Worm (Caenorhabditis elegans): ENCODE measurements around the gene rpb-9.

DNA sequence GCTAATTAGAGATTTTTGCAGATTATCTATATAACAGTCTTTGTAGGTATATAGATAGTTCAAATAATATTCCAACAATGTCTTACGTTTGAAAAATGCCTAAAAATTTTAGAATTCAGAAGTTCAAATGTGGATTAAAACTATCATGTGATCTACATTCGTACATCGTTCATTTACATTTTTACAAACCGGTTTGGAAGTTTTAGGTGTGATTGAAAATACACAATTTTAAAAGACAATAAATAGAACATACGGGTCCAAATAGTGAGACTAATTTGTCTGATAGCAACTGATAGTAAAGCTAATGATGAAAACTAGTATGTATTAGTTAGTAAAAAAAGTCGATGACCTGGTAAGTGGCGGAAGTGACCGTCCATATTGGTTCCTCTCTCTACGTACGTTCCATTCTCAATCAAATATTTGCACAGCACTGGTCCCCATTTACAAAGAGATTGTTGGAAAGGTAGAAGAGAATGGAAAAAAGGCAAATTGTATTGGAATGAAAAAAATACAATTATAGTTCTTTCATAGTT is 29.3 kb upstream of the rpb-9 start:
- TF ChIP-seq hsf-1 (GFP tag; IDR thresholded peaks at IDR 0.05) (no peak), mes-4 (tag; optimal IDR thresholded peaks at IDR 0.05) (no peak), zim-3 (tag; optimal IDR thresholded peaks at IDR 0.05) (no peak), hlh-26 (GFP tag; conservative IDR thresholded peaks at IDR 0.05) (no peak), ceh-79 (tag; optimal IDR thresholded peaks at IDR 0.05) (no peak), hrde-1 (tag; optimal IDR thresholded peaks at IDR 0.05; ENCODE audit: borderline replicate concordance) (no peak), attf-6 (GFP tag; IDR thresholded peaks at IDR 0.05) (no peak), ceh-27 (GFP tag; optimal IDR thresholded peaks at IDR 0.05) (no peak), egrh-3 (GFP tag; IDR thresholded peaks at IDR 0.05) (no peak), T07F8.4 (tag; optimal IDR thresholded peaks at IDR 0.05) (no peak), nhr-90 (tag; optimal IDR thresholded peaks at IDR 0.05) (no peak)

Data from whole organism, young adult.